Fruit fly (Drosophila melanogaster) Kc167 (cell line): Measurements from ENCODE around the gene Ugt303B2.

Source experiments
- Sin3A ChIP-seq: fragments of >200 bp; optimal IDR thresholded peaks from 2 replicates; lab custom pipeline; 2018; ENCODE audit warnings: missing external identifiers
- h ChIP-seq: fragments of >200 bp; optimal IDR thresholded peaks from 3 replicates; lab custom pipeline; 2018; ENCODE audit warnings: missing external identifiers
- insv ChIP-seq: fragments of >200 bp; optimal IDR thresholded peaks from 3 replicates; lab custom pipeline; 2018; ENCODE audit warnings: missing external identifiers
- psq ChIP-seq: fragments of >200 bp; optimal IDR thresholded peaks from 2 replicates; lab custom pipeline; 2017; ENCODE audit warnings: missing external identifiers

- TF ChIP-seq h (lab: Kevin White, UChicago), result no peak
- TF ChIP-seq psq, result no peak
- TF ChIP-seq Sin3A (lab: Kevin White, UChicago), result no peak
- TF ChIP-seq insv (lab: Kevin White, UChicago), result no peak
Measured at dm6 chr3R:23509408-23509940, 29.2 kb downstream of the Ugt303B2 start.
